Fruit fly (Drosophila melanogaster): ENCODE results near the gene ttk.

The ttk gene

dm6 chr3R:31687782-31688181, 25.9 kb upstream of the ttk start (continued):
- TF ChIP-seq otp (GFP tag; IDR thresholded peaks at IDR 0.05) (peak; percentile 48; the same call in 1 of the 3 replicates), Camta (GFP tag; optimal IDR thresholded peaks at IDR 0.05) (no peak), p53 (GFP tag; optimal IDR thresholded peaks at IDR 0.05) (no peak), eve (GFP tag; optimal IDR thresholded peaks at IDR 0.05) (no peak), NC2β (GFP tag; optimal IDR thresholded peaks at IDR 0.05) (no peak), tin (GFP tag; optimal IDR thresholded peaks at IDR 0.05) (no peak), grn (GFP tag; optimal IDR thresholded peaks at IDR 0.05) (no peak), MBD-R2 (GFP tag; IDR thresholded peaks at IDR 0.05) (no peak), CG14860 (GFP tag; IDR thresholded peaks at IDR 0.05; ENCODE audit: partially characterized antibody) (no peak), disco-r (GFP tag; optimal IDR thresholded peaks at IDR 0.05) (peak; percentile 1), hb (GFP tag; IDR thresholded peaks at IDR 0.05; ENCODE audit: partially characterized antibody) (no peak), Neu2 (GFP tag; optimal IDR thresholded peaks at IDR 0.05; ENCODE audit: borderline replicate concordance) (no peak), tx (GFP tag; optimal IDR thresholded peaks at IDR 0.05) (no peak), CG17186 (GFP tag; optimal IDR thresholded peaks at IDR 0.05) (no peak), CG10267 (tag; optimal IDR thresholded peaks at IDR 0.05) (no peak), Abd-B (GFP tag; optimal IDR thresholded peaks at IDR 0.05) (no peak), CG3065 (GFP tag; optimal IDR thresholded peaks at IDR 0.05) (no peak), Hmx (GFP tag; optimal IDR thresholded peaks at IDR 0.05) (no peak), CG8944 (GFP tag; optimal IDR thresholded peaks at IDR 0.05) (no peak), Taf1 (GFP tag; IDR thresholded peaks at IDR 0.05) (no peak), gcm2 (GFP tag; optimal IDR thresholded peaks at IDR 0.05) (no peak), schlank (tag; optimal IDR thresholded peaks at IDR 0.05) (no peak), ken (GFP tag; IDR thresholded peaks at IDR 0.05) (no peak), hbn (GFP tag; IDR thresholded peaks at IDR 0.05; ENCODE audit: partially characterized antibody) (no peak), tgo (GFP tag; IDR thresholded peaks at IDR 0.05) (no peak), croc (GFP tag; conservative IDR thresholded peaks at IDR 0.05) (peak; percentile 14; the same call in 1 of the 3 replicates), dan (GFP tag; IDR thresholded peaks at IDR 0.05) (no peak), gsb-n (tag; optimal IDR thresholded peaks at IDR 0.05) (peak; percentile 39), pan (optimal IDR thresholded peaks at IDR 0.05) (no peak), pan (GFP tag; optimal IDR thresholded peaks at IDR 0.05 in 1 of 2, IDR thresholded peaks at IDR 0.05 in 1 of 2) (peak in 1 of 2 experiments; percentile 34), CG12236 (GFP tag; optimal IDR thresholded peaks at IDR 0.05) (no peak), fd3F (GFP tag; optimal IDR thresholded peaks at IDR 0.05) (no peak), br (optimal IDR thresholded peaks at IDR 0.05) (no peak), CG2129 (GFP tag; IDR thresholded peaks at IDR 0.05; ENCODE audit: partially characterized antibody) (no peak), shn (GFP tag; optimal IDR thresholded peaks at IDR 0.05) (no peak), chn (GFP tag; optimal IDR thresholded peaks at IDR 0.05) (peak; percentile 49), klu (GFP tag; IDR thresholded peaks at IDR 0.05) (no peak), CG11504 (tag; optimal IDR thresholded peaks at IDR 0.05) (peak; percentile 23), zfh2 (GFP tag; optimal IDR thresholded peaks at IDR 0.05) (no peak), dysf (GFP tag; IDR thresholded peaks at IDR 0.05) (peak; percentile 32; the same call in 1 of the 3 replicates)

- TF ChIP-seq Ada2b (GFP tag; IDR thresholded peaks at IDR 0.05) (no peak), CG1529 (GFP tag; optimal IDR thresholded peaks at IDR 0.05) (no peak), pita (GFP tag; optimal IDR thresholded peaks at IDR 0.05) (no peak), amos (GFP tag; IDR thresholded peaks at IDR 0.05; ENCODE audit: partially characterized antibody) (no peak), CG12071 (GFP tag; optimal IDR thresholded peaks at IDR 0.05) (no peak), pros (GFP tag; optimal IDR thresholded peaks at IDR 0.05) (peak; percentile 66), ash1 (GFP tag; optimal IDR thresholded peaks at IDR 0.05) (no peak), GATAe (GFP tag; conservative IDR thresholded peaks at IDR 0.05) (no peak), row (GFP tag; IDR thresholded peaks at IDR 0.05) (0 out of 3 replicates have a peak, but pooled peaks have one; percentile 18), dati (GFP tag; IDR thresholded peaks at IDR 0.05) (no peak), Mrtf (GFP tag; IDR thresholded peaks at IDR 0.05) (no peak), bigmax (GFP tag; optimal IDR thresholded peaks at IDR 0.05) (no peak), CG34422 (GFP tag; IDR thresholded peaks at IDR 0.05) (no peak)
Observed at dm6 chr3R:31688671-31689642, 24.7 kb upstream of the ttk start.

Data from whole organism, embryonic.